Worm (Caenorhabditis elegans): ENCODE data around the gene Y43E12A.3.

ce11 chrIV:10949510-10949909, 38.2 kb upstream of the Y43E12A.3 start, which contains the start of gene nsph-3.1:
- TF ChIP-seq skn-1 (tag; optimal IDR thresholded peaks at IDR 0.05) (no peak), snpc-4 (tag; optimal IDR thresholded peaks at IDR 0.05) (no peak), lin-15B (tag; optimal IDR thresholded peaks at IDR 0.05) (no peak), unc-86 (tag; optimal IDR thresholded peaks at IDR 0.05) (no peak), tlp-1 (tag; optimal IDR thresholded peaks at IDR 0.05) (no peak), unc-62 (GFP tag; optimal IDR thresholded peaks at IDR 0.05) (no peak), dpl-1 (GFP tag; optimal IDR thresholded peaks at IDR 0.05) (no peak), lin-35 (GFP tag; optimal IDR thresholded peaks at IDR 0.05) (no peak), nhr-71 (tag; optimal IDR thresholded peaks at IDR 0.05) (no peak), efl-1 (optimal IDR thresholded peaks at IDR 0.05) (no peak), efl-1 (GFP tag; optimal IDR thresholded peaks at IDR 0.05 in 1 of 2) (no peak), nhr-28 (tag; optimal IDR thresholded peaks at IDR 0.05) (no peak), nhr-76 (tag; optimal IDR thresholded peaks at IDR 0.05) (no peak), fkh-4 (tag; optimal IDR thresholded peaks at IDR 0.05; ENCODE audit: borderline replicate concordance) (no peak)

Data from whole organism, L1 larva.